Worm (Caenorhabditis elegans): ENCODE results near the gene B0024.13.

ce11 chrV:10339200-10339599 lies 18.7 kb downstream of the B0024.13 start, which contains the start of gene K07C5.2:
- TF ChIP-seq ama-1 (optimal IDR thresholded peaks at IDR 0.05) (no peak), ama-1 (GFP tag; optimal IDR thresholded peaks at IDR 0.05) (no peak), dpl-1 (GFP tag; optimal IDR thresholded peaks at IDR 0.05) (no peak)
